Fruit fly (Drosophila melanogaster): ENCODE measurements around the gene CG33170.

The CG33170 gene

DNA sequence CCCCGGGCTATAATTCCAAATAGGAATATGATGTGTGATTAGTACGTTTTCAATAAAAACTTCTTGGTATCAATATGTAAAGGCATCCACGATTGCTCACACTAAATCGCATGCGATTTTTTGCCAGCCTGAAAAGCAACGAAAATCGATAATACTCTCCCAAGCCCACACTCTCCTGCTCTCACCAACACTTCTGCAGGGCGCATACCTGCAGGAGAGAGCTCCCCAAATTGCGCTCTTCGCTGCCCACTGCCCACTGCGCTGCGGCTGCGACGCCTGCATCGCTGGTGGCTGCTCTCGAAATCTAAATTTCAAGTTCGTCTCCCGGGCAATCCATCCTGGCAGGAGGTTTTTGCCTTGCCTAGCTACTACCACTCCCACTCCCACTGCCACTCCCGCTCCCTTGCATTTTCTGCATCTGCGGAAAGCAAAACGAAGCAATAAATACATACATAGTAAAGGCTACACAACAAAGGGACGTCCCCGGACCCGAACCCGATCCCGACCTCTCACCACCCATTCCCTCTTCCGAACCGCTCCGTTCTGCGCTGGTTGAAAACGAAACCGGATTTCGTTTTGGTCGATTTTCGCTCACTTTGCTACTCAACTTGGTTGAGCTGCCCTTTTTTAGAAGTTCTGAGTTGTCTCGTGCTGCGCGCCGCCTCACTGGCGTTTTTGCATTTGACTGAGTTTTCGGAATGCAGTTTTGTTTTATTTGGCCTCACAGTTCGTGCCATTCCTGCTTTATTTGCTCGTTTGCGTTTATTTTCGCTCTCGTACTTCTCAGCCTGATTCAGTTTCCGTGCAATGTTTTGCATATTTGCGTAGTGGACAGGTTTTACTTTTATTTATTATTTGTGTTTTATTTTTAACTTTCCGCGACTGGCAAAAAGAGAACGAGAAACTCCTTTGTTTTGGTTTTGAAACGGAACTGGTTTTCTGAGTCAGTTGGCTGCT lies 12.9 kb upstream of the CG33170 start (continued):
- TF ChIP-seq Adf1 (GFP tag; IDR thresholded peaks at IDR 0.05) (peak; percentile 77), Ets65A (GFP tag) (no peak), CG1792 (GFP tag; optimal IDR thresholded peaks at IDR 0.05) (no peak), gsb (GFP tag; IDR thresholded peaks at IDR 0.05) (no peak), oc (tag; optimal IDR thresholded peaks at IDR 0.05) (no peak), CG34422 (GFP tag; IDR thresholded peaks at IDR 0.05) (no peak), stwl (tag; optimal IDR thresholded peaks at IDR 0.05) (no peak), Kr (GFP tag; optimal IDR thresholded peaks at IDR 0.05) (no peak), zen2 (GFP tag; IDR thresholded peaks at IDR 0.05; ENCODE audit: partially characterized antibody) (no peak), BtbVII (GFP tag; optimal IDR thresholded peaks at IDR 0.05) (no peak), Mad (GFP tag; optimal IDR thresholded peaks at IDR 0.05) (no peak), Hr39 (optimal IDR thresholded peaks at IDR 0.05) (no peak), D (optimal IDR thresholded peaks at IDR 0.05) (no peak), D (GFP tag; optimal IDR thresholded peaks at IDR 0.05) (no peak), otp (GFP tag; IDR thresholded peaks at IDR 0.05) (no peak), BEAF-32 (GFP tag; optimal IDR thresholded peaks at IDR 0.05) (no peak), exex (tag; optimal IDR thresholded peaks at IDR 0.05) (no peak), ind (GFP tag; optimal IDR thresholded peaks at IDR 0.05) (no peak), CG7963 (GFP tag; IDR thresholded peaks at IDR 0.05; ENCODE audit: partially characterized antibody) (no peak), Xbp1 (GFP tag; optimal IDR thresholded peaks at IDR 0.05) (no peak), Abd-B (GFP tag; optimal IDR thresholded peaks at IDR 0.05) (no peak), trem (tag; optimal IDR thresholded peaks at IDR 0.05) (no peak), CG13287 (GFP tag; IDR thresholded peaks at IDR 0.05; ENCODE audit: partially characterized antibody) (no peak), Dfd (GFP tag; optimal IDR thresholded peaks at IDR 0.05) (no peak), ci (GFP tag; IDR thresholded peaks at IDR 0.05) (no peak), Opbp (GFP tag; IDR thresholded peaks at IDR 0.05; ENCODE audit: partially characterized antibody) (no peak), CG4854 (GFP tag; optimal IDR thresholded peaks at IDR 0.05) (no peak), Dll (GFP tag; IDR thresholded peaks at IDR 0.05; ENCODE audit: partially characterized antibody) (no peak), CG11560 (tag; IDR thresholded peaks at IDR 0.05) (no peak), Dbx (GFP tag; IDR thresholded peaks at IDR 0.05) (no peak), CG4404 (GFP tag; IDR thresholded peaks at IDR 0.05) (no peak), row (GFP tag; IDR thresholded peaks at IDR 0.05) (no peak), chif (GFP tag; optimal IDR thresholded peaks at IDR 0.05) (no peak), CG43689 (GFP tag; IDR thresholded peaks at IDR 0.05) (no peak), CG14667 (GFP tag; IDR thresholded peaks at IDR 0.05) (no peak), Deaf1 (tag; optimal IDR thresholded peaks at IDR 0.05) (peak; percentile 58), dpn (GFP tag; optimal IDR thresholded peaks at IDR 0.05) (no peak), CG32772 (GFP tag; IDR thresholded peaks at IDR 0.05) (no peak), ssp (GFP tag; IDR thresholded peaks at IDR 0.05) (no peak), pnt (GFP tag; optimal IDR thresholded peaks at IDR 0.05) (no peak), phol (tag; optimal IDR thresholded peaks at IDR 0.05) (no peak), gem (tag; optimal IDR thresholded peaks at IDR 0.05) (no peak), tll (GFP tag; optimal IDR thresholded peaks at IDR 0.05) (no peak), inv (GFP tag; IDR thresholded peaks at IDR 0.05; ENCODE audit: partially characterized antibody) (no peak), gcm (GFP tag; optimal IDR thresholded peaks at IDR 0.05) (no peak), H15 (GFP tag; IDR thresholded peaks at IDR 0.05) (no peak), Doc2 (GFP tag; IDR thresholded peaks at IDR 0.05) (no peak), CG7839 (tag; optimal IDR thresholded peaks at IDR 0.05) (no peak), Hsf (GFP tag; optimal IDR thresholded peaks at IDR 0.05) (no peak), tup (GFP tag; optimal IDR thresholded peaks at IDR 0.05) (no peak)

Data from whole organism, embryonic.